Fruit fly (Drosophila melanogaster) whole organism, embryonic: ENCODE results near the gene Sp212.

Experiments used
- fru ChIP-seq: fragments of >200 bp; optimal IDR thresholded peaks from 2 replicates; lab custom pipeline; 2017
- zf30C ChIP-seq: fragments of 200-800 bp; sonication (Bioruptor generic); optimal IDR thresholded peaks from 3 replicates; lab custom pipeline; 2018; ENCODE audit warnings: missing biosample characterization, mild to moderate bottlenecking, missing genetic modification characterization

DNA sequence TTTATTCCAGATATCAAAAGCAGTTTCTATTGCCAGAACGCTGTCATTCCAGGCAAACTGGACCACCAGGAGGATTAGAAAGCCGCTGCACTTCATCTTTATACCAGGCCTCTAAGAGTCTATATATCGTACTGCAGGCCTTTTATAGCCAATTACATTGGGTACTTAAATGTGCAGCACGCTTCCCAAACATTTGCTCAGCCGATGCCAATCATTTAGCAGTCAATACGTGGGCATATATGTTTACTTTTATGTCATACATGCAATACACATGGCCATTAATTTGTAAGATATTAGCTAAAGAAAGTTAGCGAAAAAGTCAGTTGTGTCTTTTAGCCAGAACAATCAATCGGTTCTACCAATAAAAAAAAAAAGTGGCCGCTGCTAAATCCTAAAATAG, 2.5 kb downstream of the Sp212 start, which contains the start of gene CG33109:
- no peak for TF ChIP-seq zf30C (GFP tag; lab: Kevin White, UChicago)
- TF ChIP-seq fru: no peak
